Fruit fly (Drosophila melanogaster) whole organism, embryonic: ENCODE results near the gene Rab6.
A peak's percentile ranks its signal among the peaks of the same experiment; 100 is the strongest.

Experiments used
- Ada2b ChIP-seq: fragments of 200-800 bp; sonication (Bioruptor generic); IDR thresholded peaks from 2 replicates; pipeline ENCODE4 v1.3.6; 2022; ENCODE audit warnings: missing biosample characterization, missing genetic modification characterization
- Antp ChIP-seq: fragments of 200-800 bp; sonication (Bioruptor generic); optimal IDR thresholded peaks from 3 replicates; lab custom pipeline; 2016; ENCODE audit warnings: missing biosample characterization, missing genetic modification characterization
- Bgb ChIP-seq: fragments of 200-800 bp; sonication (Bioruptor generic); IDR thresholded peaks from 2 replicates; pipeline ENCODE4 v1.3.6; 2022; ENCODE audit warnings: missing biosample characterization, missing genetic modification characterization; ENCODE audit not compliant: partially characterized antibody
- Bteb2 ChIP-seq: fragments of 200-800 bp; sonication (Bioruptor generic); optimal IDR thresholded peaks from 2 replicates; lab custom pipeline; 2016; ENCODE audit warnings: missing biosample characterization, missing genetic modification characterization
- CG10543 ChIP-seq: fragments of 200-800 bp; sonication (Bioruptor generic); optimal IDR thresholded peaks from 3 replicates; lab custom pipeline; 2017; ENCODE audit warnings: missing biosample characterization, mild to moderate bottlenecking, missing genetic modification characterization, moderate library complexity
- CG13287 ChIP-seq: fragments of 200-800 bp; sonication (Bioruptor generic); IDR thresholded peaks from 2 replicates; pipeline ENCODE4 v1.3.6; 2022; ENCODE audit warnings: missing biosample characterization, missing genetic modification characterization; ENCODE audit not compliant: partially characterized antibody
- CG13424 ChIP-seq: fragments of 200-800 bp; sonication (Bioruptor generic); optimal IDR thresholded peaks from 2 replicates; lab custom pipeline; 2019; ENCODE audit warnings: missing biosample characterization, mild to moderate bottlenecking, missing genetic modification characterization, moderate library complexity
- CG13624 ChIP-seq: fragments of 200-800 bp; sonication (Bioruptor generic); optimal IDR thresholded peaks from 2 replicates; lab custom pipeline; 2016; ENCODE audit warnings: missing biosample characterization, missing genetic modification characterization
- CG14710 ChIP-seq: fragments of 200-800 bp; sonication (Bioruptor generic); optimal IDR thresholded peaks from 3 replicates; lab custom pipeline; 2019; ENCODE audit warnings: missing biosample characterization, mild to moderate bottlenecking, missing genetic modification characterization, moderate library complexity
- CG15073 ChIP-seq: fragments of 200-800 bp; sonication (Bioruptor generic); optimal IDR thresholded peaks from 2 replicates; lab custom pipeline; 2016; ENCODE audit warnings: missing biosample characterization, missing genetic modification characterization
- CG15601 ChIP-seq: fragments of 200-800 bp; sonication (Bioruptor generic); optimal IDR thresholded peaks from 3 replicates; lab custom pipeline; 2019; ENCODE audit warnings: missing biosample characterization, mild to moderate bottlenecking, missing genetic modification characterization, moderate library complexity
- CG1602 ChIP-seq: fragments of 200-800 bp; sonication (Bioruptor generic); optimal IDR thresholded peaks from 3 replicates; lab custom pipeline; 2016; ENCODE audit warnings: missing biosample characterization, missing genetic modification characterization
- CG1603 ChIP-seq: fragments of 200-800 bp; sonication (Bioruptor generic); optimal IDR thresholded peaks from 2 replicates; lab custom pipeline; 2019; ENCODE audit warnings: missing biosample characterization, mild to moderate bottlenecking, missing genetic modification characterization, moderate library complexity
- CG18262 ChIP-seq: fragments of 200-800 bp; optimal IDR thresholded peaks from 3 replicates; lab custom pipeline; 2019; ENCODE audit warnings: missing biosample characterization, mild to moderate bottlenecking, missing genetic modification characterization, moderate library complexity
- CG18764 ChIP-seq: fragments of 200-800 bp; sonication (Bioruptor generic); optimal IDR thresholded peaks from 3 replicates; lab custom pipeline; 2016; ENCODE audit warnings: missing biosample characterization, missing genetic modification characterization
- CG34376 ChIP-seq: fragments of 200-800 bp; sonication (Bioruptor generic); optimal IDR thresholded peaks from 2 replicates; lab custom pipeline; 2018; ENCODE audit warnings: missing biosample characterization, mild to moderate bottlenecking, missing genetic modification characterization
- CG5245 ChIP-seq: fragments of 200-800 bp; sonication (Bioruptor generic); optimal IDR thresholded peaks from 3 replicates; lab custom pipeline; 2016; ENCODE audit warnings: missing biosample characterization, missing genetic modification characterization
- CG6689 ChIP-seq: fragments of 200-800 bp; sonication (Bioruptor generic); IDR thresholded peaks from 2 replicates; pipeline ENCODE4 v1.3.6; 2022; ENCODE audit warnings: missing biosample characterization, missing genetic modification characterization
- CG6813 ChIP-seq: fragments of 200-800 bp; sonication (Bioruptor generic); optimal IDR thresholded peaks from 2 replicates; lab custom pipeline; 2017; ENCODE audit warnings: missing biosample characterization, missing genetic modification characterization, mild to moderate bottlenecking, moderate library complexity, missing genetic modification reagents
- CG8290 ChIP-seq, 3 experiments: fragments of 200-800 bp; sonication (Bioruptor generic); optimal IDR thresholded peaks; 2 replicates each; lab custom pipeline; 2016 to 2019; ENCODE audit warnings: missing biosample characterization in 3 of 3, missing genetic modification characterization in 3 of 3, mild to moderate bottlenecking in 2 of 3, moderate library complexity in 1 of 3
- CG8388 ChIP-seq: fragments of 200-800 bp; sonication (Bioruptor generic); optimal IDR thresholded peaks from 2 replicates; lab custom pipeline; 2019; ENCODE audit warnings: missing biosample characterization, mild to moderate bottlenecking, missing genetic modification characterization, moderate library complexity
- CG8924 ChIP-seq: fragments of 200-800 bp; optimal IDR thresholded peaks from 3 replicates; lab custom pipeline; 2019; ENCODE audit warnings: missing biosample characterization, mild to moderate bottlenecking, missing genetic modification characterization, moderate library complexity
- CHES-1-like ChIP-seq: fragments of 200-800 bp; sonication (Bioruptor generic); optimal IDR thresholded peaks from 2 replicates; lab custom pipeline; 2016; ENCODE audit warnings: missing biosample characterization, missing genetic modification characterization
- Doc3 ChIP-seq: fragments of 200-800 bp; sonication (Bioruptor generic); IDR thresholded peaks from 3 replicates; pipeline ENCODE4 v1.3.6; 2022; ENCODE audit warnings: missing biosample characterization, missing genetic modification characterization; ENCODE audit not compliant: partially characterized antibody
- Ets65A ChIP-seq: fragments of 200-800 bp; sonication (Bioruptor generic); peaks from one replicate; lab custom pipeline; 2016; ENCODE audit warnings: missing biosample characterization, missing genetic modification characterization
- HLHmδ ChIP-seq: fragments of 200-800 bp; sonication (Bioruptor generic); optimal IDR thresholded peaks from 2 replicates; lab custom pipeline; 2018; ENCODE audit warnings: missing biosample characterization, mild to moderate bottlenecking, missing genetic modification characterization, moderate library complexity
- MBD-R2 ChIP-seq: fragments of 200-800 bp; sonication (Bioruptor generic); IDR thresholded peaks from 2 replicates; pipeline ENCODE4 v1.3.6; 2022; ENCODE audit warnings: missing biosample characterization, missing genetic modification characterization
- Mes4 ChIP-seq: fragments of 200-800 bp; sonication (Bioruptor generic); optimal IDR thresholded peaks from 2 replicates; lab custom pipeline; 2016; ENCODE audit warnings: missing biosample characterization, missing genetic modification characterization
- Scr ChIP-seq: fragments of 200-800 bp; sonication (Bioruptor generic); IDR thresholded peaks from 2 replicates; pipeline ENCODE4 v1.3.6; 2022; ENCODE audit warnings: missing biosample characterization, missing genetic modification characterization; ENCODE audit not compliant: partially characterized antibody
- abd-A ChIP-seq: fragments of 200-800 bp; sonication (Bioruptor generic); optimal IDR thresholded peaks from 3 replicates; lab custom pipeline; 2019; ENCODE audit warnings: missing biosample characterization, mild to moderate bottlenecking, missing genetic modification characterization, moderate library complexity
- ase ChIP-seq: fragments of 200-800 bp; sonication (Bioruptor generic); IDR thresholded peaks from 3 replicates; pipeline ENCODE4 v1.3.6; 2022; ENCODE audit warnings: missing biosample characterization, missing genetic modification characterization
- bsh ChIP-seq, 2 experiments: fragments of 200-800 bp; sonication (Bioruptor generic); optimal IDR thresholded peaks; 2 replicates each; lab custom pipeline; 2017 to 2018; ENCODE audit warnings: mild to moderate bottlenecking in 2 of 2, missing biosample characterization in 2 of 2, missing genetic modification characterization in 2 of 2, moderate library complexity in 1 of 2
- ci ChIP-seq: fragments of 200-800 bp; sonication (Bioruptor generic); IDR thresholded peaks from 3 replicates; pipeline ENCODE4 v1.3.6; 2022; ENCODE audit warnings: missing biosample characterization, missing genetic modification characterization
- crp ChIP-seq, 2 experiments: fragments of 200-800 bp; sonication (Bioruptor generic); optimal IDR thresholded peaks; 2 replicates in 1 of 2; 3 replicates in 1 of 2; lab custom pipeline; 2017; ENCODE audit warnings: missing biosample characterization in 2 of 2, missing genetic modification characterization in 2 of 2, mild to moderate bottlenecking in 1 of 2, moderate library complexity in 1 of 2
- cwo ChIP-seq: fragments of 200-800 bp; sonication (Bioruptor generic); optimal IDR thresholded peaks from 3 replicates; lab custom pipeline; 2017; ENCODE audit warnings: missing biosample characterization, missing genetic modification characterization, mild to moderate bottlenecking, moderate library complexity, missing genetic modification reagents
- dm ChIP-seq: fragments of 200-800 bp; sonication (Bioruptor generic); optimal IDR thresholded peaks from 3 replicates; lab custom pipeline; 2016; ENCODE audit warnings: missing biosample characterization, missing genetic modification characterization
- dmrt99B ChIP-seq: fragments of 200-800 bp; sonication (Bioruptor generic); optimal IDR thresholded peaks from 2 replicates; lab custom pipeline; 2018; ENCODE audit warnings: missing biosample characterization, mild to moderate bottlenecking, missing genetic modification characterization, moderate library complexity
- gt ChIP-seq: fragments of 200-800 bp; sonication (Bioruptor generic); IDR thresholded peaks from 2 replicates; pipeline ENCODE4 v1.3.6; 2022; ENCODE audit warnings: missing biosample characterization, missing genetic modification characterization
- lola ChIP-seq, 3 experiments: fragments of >200 bp in 2 of 3; fragments of 200-800 bp in 1 of 3; sonication (Bioruptor generic) in 1 of 3; optimal IDR thresholded peaks; 2 replicates each; lab custom pipeline; 2017 to 2019; ENCODE audit warnings: missing biosample characterization in 3 of 3, missing genetic modification characterization in 3 of 3, mild to moderate bottlenecking in 1 of 3, moderate library complexity in 1 of 3
- nmo ChIP-seq: fragments of 200-800 bp; sonication (Bioruptor generic); optimal IDR thresholded peaks from 2 replicates; lab custom pipeline; 2018; ENCODE audit warnings: missing biosample characterization, mild to moderate bottlenecking, missing genetic modification characterization, moderate library complexity
- prd ChIP-seq, 3 experiments: fragments of >200 bp in 2 of 3; fragments of 200-800 bp in 1 of 3; sonication (Bioruptor generic) in 1 of 3; optimal IDR thresholded peaks in 2 of 3; IDR thresholded peaks in 1 of 3; 2 replicates in 2 of 3; 3 replicates in 1 of 3; pipeline versions ENCODE4 v1.3.6 to Lab custom; 2017 to 2022; ENCODE audit warnings: missing biosample characterization in 1 of 3, missing genetic modification characterization in 1 of 3
- row ChIP-seq: fragments of 200-800 bp; sonication (Bioruptor generic); IDR thresholded peaks from 3 replicates; pipeline ENCODE4 v1.3.6; 2022; ENCODE audit warnings: missing biosample characterization, missing genetic modification characterization
- run ChIP-seq: fragments of 200-800 bp; sonication (Bioruptor generic); optimal IDR thresholded peaks from 3 replicates; lab custom pipeline; 2018; ENCODE audit warnings: missing biosample characterization, mild to moderate bottlenecking, missing genetic modification characterization
- sens ChIP-seq: fragments of 200-800 bp; sonication (Bioruptor generic); peaks from one replicate; lab custom pipeline; 2016; ENCODE audit warnings: missing biosample characterization, missing genetic modification characterization
- sob ChIP-seq: fragments of 200-800 bp; sonication (Bioruptor generic); IDR thresholded peaks from 2 replicates; pipeline ENCODE4 v1.3.6; 2022; ENCODE audit warnings: missing biosample characterization, missing genetic modification characterization
- tgo ChIP-seq: fragments of 200-800 bp; sonication (Bioruptor generic); IDR thresholded peaks from 3 replicates; pipeline ENCODE4 v1.3.6; 2022; ENCODE audit warnings: missing biosample characterization, missing genetic modification characterization
- trh ChIP-seq: fragments of 200-800 bp; sonication (Bioruptor generic); optimal IDR thresholded peaks from 2 replicates; lab custom pipeline; 2016; ENCODE audit warnings: missing biosample characterization, missing genetic modification characterization
- ttk ChIP-seq: fragments of 200-800 bp; sonication (Bioruptor generic); IDR thresholded peaks from 2 replicates; pipeline ENCODE4 v2.1.2; 2022; ENCODE audit warnings: missing biosample characterization, missing genetic modification characterization
- tup ChIP-seq: fragments of 200-800 bp; sonication (Bioruptor generic); optimal IDR thresholded peaks from 2 replicates; lab custom pipeline; 2016; ENCODE audit warnings: missing biosample characterization, mild to moderate bottlenecking, missing genetic modification characterization, moderate library complexity

Rab6 gene

dm6 chr2L:12063035-12063434 is 45.9 kb downstream of the Rab6 start, which contains the start of gene Rab3-GAP (continued):
- TF ChIP-seq prd (optimal IDR thresholded peaks at IDR 0.05; lab: Kevin White, UChicago) (no peak), prd (GFP tag; IDR thresholded peaks at IDR 0.05; lab: Robert Waterston, UW) (peak; percentile 69), tup (GFP tag; lab: Kevin White, UChicago) (no peak), bsh (GFP tag; optimal IDR thresholded peaks at IDR 0.05; lab: Kevin White, UChicago) (peak in 1 of 2 experiments; percentile 39), Ada2b (0 out of 2 replicates have a peak, but pooled peaks have one; percentile 4), gt (GFP tag; lab: Robert Waterston, UW) (no peak), ase (no peak), Mes4 (no peak), sens (GFP tag; lab: Kevin White, UChicago) (peak; percentile 87), ci (GFP tag; lab: Robert Waterston, UW) (peak; percentile 44; the same call in 1 of the 3 replicates), CG6689 (GFP tag; lab: Robert Waterston, UW) (no peak), CG13287 (GFP tag; lab: Robert Waterston, UW) (peak; percentile 77), ttk (GFP tag; lab: Robert Waterston, UW) (no peak), dm (no peak), CG8290 (GFP tag; optimal IDR thresholded peaks at IDR 0.05; lab: Kevin White, UChicago) (peak; percentile 26), CG8290 (tag; optimal IDR thresholded peaks at IDR 0.05; lab: Kevin White, UChicago) (no peak), CG34376 (GFP tag; lab: Kevin White, UChicago) (no peak), CG1602 (GFP tag; lab: Kevin White, UChicago) (peak; percentile 14), crp (GFP tag; optimal IDR thresholded peaks at IDR 0.05; lab: Kevin White, UChicago) (peak; percentile 48 to 93), Antp (GFP tag; lab: Kevin White, UChicago) (peak; percentile 4), tgo (GFP tag; lab: Robert Waterston, UW) (peak; percentile 38; the same call in 1 of the 3 replicates), CG10543 (GFP tag; lab: Kevin White, UChicago) (no peak), MBD-R2 (peak; percentile 82), nmo (GFP tag; lab: Kevin White, UChicago) (peak; percentile 51), CHES-1-like (GFP tag; lab: Kevin White, UChicago) (no peak), CG18764 (GFP tag; lab: Kevin White, UChicago) (peak; percentile 8), CG8924 (tag; lab: Kevin White, UChicago) (peak; percentile 20), Doc3 (GFP tag; lab: Robert Waterston, UW) (peak; percentile 48), CG13424 (peak; percentile 30), Bteb2 (GFP tag; lab: Kevin White, UChicago) (peak; percentile 27), row (GFP tag; lab: Robert Waterston, UW) (peak; percentile 85), CG14710 (peak; percentile 51), CG8388 (GFP tag; lab: Kevin White, UChicago) (peak; percentile 15), Scr (GFP tag; lab: Robert Waterston, UW) (peak; percentile 48), CG13624 (GFP tag; lab: Kevin White, UChicago) (peak; percentile 1), lola (GFP tag; optimal IDR thresholded peaks at IDR 0.05; lab: Kevin White, UChicago) (peak in 1 of 3 experiments; percentile 27), HLHmδ (GFP tag; lab: Kevin White, UChicago) (no peak), run (tag; lab: Kevin White, UChicago) (no peak), sob (GFP tag; lab: Robert Waterston, UW) (peak; percentile 29; the same call in 1 of the 2 replicates), CG5245 (GFP tag; lab: Kevin White, UChicago) (no peak), Ets65A (GFP tag; lab: Kevin White, UChicago) (no peak), abd-A (tag; lab: Kevin White, UChicago) (no peak), trh (GFP tag; lab: Kevin White, UChicago) (no peak), Bgb (peak; percentile 52; the same call in 1 of the 2 replicates), CG15073 (GFP tag; lab: Kevin White, UChicago) (no peak), CG15601 (tag; lab: Kevin White, UChicago) (peak; percentile 29), CG6813 (GFP tag; lab: Kevin White, UChicago) (no peak), CG18262 (tag; lab: Kevin White, UChicago) (peak; percentile 43), CG1603 (tag; lab: Kevin White, UChicago) (peak; percentile 59), cwo (no peak), dmrt99B (no peak)
